Worm (Caenorhabditis elegans) whole organism, mixed stage, embryonic: ENCODE data around the gene fbxb-22.

Experiments
- ceh-83 ChIP-seq: fragments of 200-800 bp; sonication (Bioruptor generic); optimal IDR thresholded peaks from 2 replicates; lab custom pipeline; 2018; ENCODE audit warnings: mild to moderate bottlenecking, missing genetic modification characterization, missing compliant biosample characterization
- cnd-1 ChIP-seq: fragments of 200-800 bp; sonication (Bioruptor generic); optimal IDR thresholded peaks from 2 replicates; lab custom pipeline; 2018; ENCODE audit warnings: mild to moderate bottlenecking, missing genetic modification characterization, missing compliant biosample characterization
- elt-1 ChIP-seq: sonication (generic microtip); optimal IDR thresholded peaks from 2 replicates; lab custom pipeline; 2017; ENCODE audit warnings: missing genetic modification characterization, mild to moderate bottlenecking, missing compliant biosample characterization, antibody characterized with exemption, moderate library complexity, borderline replicate concordance; ENCODE audit not compliant: insufficient read depth
- lin-13 ChIP-seq: fragments of 150-350 bp; optimal IDR thresholded peaks from 2 replicates; lab custom pipeline; 2014; ENCODE audit warnings: missing biosample characterization, missing genetic modification characterization
- lsy-2 ChIP-seq: fragments of 150-350 bp; optimal IDR thresholded peaks from 2 replicates; lab custom pipeline; 2014; ENCODE audit warnings: missing biosample characterization, missing genetic modification characterization
- mep-1 ChIP-seq: fragments of 150-350 bp; optimal IDR thresholded peaks from 2 replicates; lab custom pipeline; 2017; ENCODE audit warnings: missing biosample characterization, missing genetic modification reagents, missing genetic modification characterization, inconsistent platforms
- nhr-12 ChIP-seq: fragments of 150-350 bp; optimal IDR thresholded peaks from 2 replicates; lab custom pipeline; 2014; ENCODE audit warnings: missing biosample characterization, missing genetic modification characterization
- nhr-28 ChIP-seq: fragments of 150-350 bp; optimal IDR thresholded peaks from 2 replicates; lab custom pipeline; 2014; ENCODE audit warnings: missing biosample characterization, missing genetic modification characterization
- nhr-76 ChIP-seq: sonication (generic microtip); optimal IDR thresholded peaks from 2 replicates; lab custom pipeline; 2017; ENCODE audit warnings: missing biosample characterization, missing genetic modification characterization
- snpc-4 ChIP-seq: fragments of 150-350 bp; optimal IDR thresholded peaks from 2 replicates; lab custom pipeline; 2014; ENCODE audit warnings: missing biosample characterization, missing genetic modification characterization
- unc-120 ChIP-seq: sonication (generic microtip); optimal IDR thresholded peaks from 2 replicates; lab custom pipeline; 2017; ENCODE audit warnings: missing genetic modification characterization, missing compliant biosample characterization; ENCODE audit not compliant: poor library complexity, severe bottlenecking
- unc-39 ChIP-seq: fragments of 150-350 bp; optimal IDR thresholded peaks from 2 replicates; lab custom pipeline; 2014; ENCODE audit warnings: missing biosample characterization, missing genetic modification characterization
- unc-62 ChIP-seq: fragments of 150-350 bp; optimal IDR thresholded peaks from 2 replicates; lab custom pipeline; 2014; ENCODE audit warnings: missing biosample characterization, missing genetic modification reagents, missing genetic modification characterization

DNA sequence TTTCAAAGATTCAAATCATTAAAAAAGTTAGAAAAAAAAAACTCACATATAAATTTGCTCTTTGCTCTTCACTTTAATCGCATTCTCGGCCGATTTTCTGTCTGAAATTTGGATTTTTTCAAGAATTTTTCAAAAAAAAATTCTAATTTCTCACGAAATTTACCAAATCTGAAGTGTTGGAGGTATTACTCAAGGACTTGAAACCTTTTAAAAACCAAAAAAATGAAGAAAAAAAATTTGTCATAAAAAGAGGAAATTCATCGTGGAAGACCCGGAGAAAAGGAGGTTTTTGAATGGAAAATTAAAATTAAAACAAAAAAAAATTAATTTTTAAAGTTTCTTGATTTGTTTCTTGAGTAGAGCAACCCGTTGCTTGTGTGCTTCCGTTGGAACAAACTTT is 21.4 kb downstream of the fbxb-22 start, which contains the start of gene Y56A3A.2:
- TF ChIP-seq unc-62 (GFP tag; lab: Kevin White, UChicago) (no peak), mep-1 (tag; lab: Kevin White, UChicago) (no peak), unc-39 (no peak), nhr-28 (tag; lab: Kevin White, UChicago) (no peak), snpc-4 (no peak), nhr-76 (no peak), elt-1 (tag; lab: Kevin White, UChicago) (no peak), ceh-83 (GFP tag; lab: Kevin White, UChicago) (no peak), nhr-12 (tag; lab: Kevin White, UChicago) (no peak), unc-120 (tag; lab: Kevin White, UChicago) (no peak), cnd-1 (tag; lab: Kevin White, UChicago) (no peak), lin-13 (tag; lab: Kevin White, UChicago) (no peak), lsy-2 (no peak)
